Worm (Caenorhabditis elegans) whole organism, L4 larva: ENCODE results near the gene sun-1.

Source experiments
- D1046.2 ChIP-seq: fragments of 200-800 bp; sonication (Bioruptor generic); IDR thresholded peaks from 2 replicates; pipeline ENCODE4 v1.3.6; 2022; ENCODE audit warnings: missing genetic modification characterization, missing compliant biosample characterization
- F49E8.2 ChIP-seq: sonication (generic microtip); optimal IDR thresholded peaks from 2 replicates; lab custom pipeline; 2016; ENCODE audit warnings: missing compliant biosample characterization, mild to moderate bottlenecking, missing genetic modification characterization, borderline replicate concordance
- Y48G9A.11 ChIP-seq: fragments of 200-800 bp; sonication (Bioruptor generic); IDR thresholded peaks from 2 replicates; pipeline ENCODE4 v1.3.6; 2022; ENCODE audit warnings: missing genetic modification reagents, missing genetic modification characterization, missing compliant biosample characterization
- ZK337.2 ChIP-seq: fragments of 200-800 bp; sonication (Bioruptor generic); IDR thresholded peaks from 2 replicates; pipeline ENCODE4 v1.3.6; 2022; ENCODE audit warnings: missing genetic modification reagents, missing genetic modification characterization, missing compliant biosample characterization
- aha-1 ChIP-seq: fragments of 150-350 bp; peaks from one replicate; lab custom pipeline; 2014; ENCODE audit warnings: missing biosample characterization, missing genetic modification characterization
- attf-4 ChIP-seq: sonication (generic microtip); optimal IDR thresholded peaks from 3 replicates; lab custom pipeline; 2017; ENCODE audit warnings: missing biosample characterization, missing genetic modification characterization
- ceh-20 ChIP-seq: fragments of 200-800 bp; sonication (Bioruptor generic); IDR thresholded peaks from 2 replicates; pipeline ENCODE4 v1.3.6; 2022; ENCODE audit warnings: missing genetic modification reagents, missing genetic modification characterization, missing compliant biosample characterization
- ces-1 ChIP-seq: fragments of 150-350 bp; sonication (generic microtip); optimal IDR thresholded peaks from 4 replicates; lab custom pipeline; 2014; ENCODE audit warnings: missing biosample characterization, missing genetic modification reagents, missing genetic modification characterization
- cey-2 ChIP-seq: sonication (generic microtip); optimal IDR thresholded peaks from 3 replicates; lab custom pipeline; 2017; ENCODE audit warnings: missing genetic modification characterization, mild to moderate bottlenecking, missing compliant biosample characterization, antibody characterized with exemption, borderline replicate concordance; ENCODE audit not compliant: insufficient read depth
- dmd-6 ChIP-seq: fragments of 200-800 bp; sonication (Bioruptor generic); IDR thresholded peaks from 2 replicates; pipeline ENCODE4 v1.3.6; 2022; ENCODE audit warnings: missing genetic modification reagents, missing genetic modification characterization, missing compliant biosample characterization
- duxl-1 ChIP-seq: sonication (generic microtip); optimal IDR thresholded peaks from 2 replicates; lab custom pipeline; 2016; ENCODE audit warnings: mild to moderate bottlenecking, missing genetic modification characterization, moderate library complexity, missing compliant biosample characterization; ENCODE audit not compliant: poor library complexity
- dve-1 ChIP-seq: sonication (generic microtip); optimal IDR thresholded peaks from 2 replicates; lab custom pipeline; 2017; ENCODE audit warnings: antibody characterized with exemption, mild to moderate bottlenecking, missing genetic modification characterization, missing compliant biosample characterization; ENCODE audit not compliant: insufficient read depth
- egl-43 ChIP-seq: fragments of 200-800 bp; sonication (Bioruptor generic); IDR thresholded peaks from 2 replicates; pipeline ENCODE4 v1.3.6; 2022; ENCODE audit warnings: missing genetic modification reagents, missing genetic modification characterization, missing compliant biosample characterization
- fkh-10 ChIP-seq: fragments of 150-350 bp; optimal IDR thresholded peaks from 2 replicates; lab custom pipeline; 2014; ENCODE audit warnings: missing biosample characterization, missing genetic modification reagents, missing genetic modification characterization
- fos-1 ChIP-seq: fragments of 150-350 bp; optimal IDR thresholded peaks from 2 replicates; lab custom pipeline; 2014; ENCODE audit warnings: missing biosample characterization, missing genetic modification characterization
- gei-8 ChIP-seq: fragments of 200-800 bp; sonication (Bioruptor generic); optimal IDR thresholded peaks from 2 replicates; lab custom pipeline; 2018; ENCODE audit warnings: mild to moderate bottlenecking, missing genetic modification characterization, missing compliant biosample characterization
- hmg-1.1 ChIP-seq: fragments of 200-800 bp; sonication (Bioruptor generic); IDR thresholded peaks from 2 replicates; pipeline ENCODE4 v1.3.6; 2022; ENCODE audit warnings: missing genetic modification reagents, missing genetic modification characterization, missing compliant biosample characterization
- jun-1 ChIP-seq: fragments of 150-350 bp; optimal IDR thresholded peaks from 2 replicates; lab custom pipeline; 2014; ENCODE audit warnings: missing biosample characterization, missing genetic modification reagents, missing genetic modification characterization
- lin-1 ChIP-seq: fragments of 200-800 bp; sonication (Bioruptor generic); IDR thresholded peaks from 2 replicates; pipeline ENCODE4 v1.3.6; 2022; ENCODE audit warnings: missing genetic modification reagents, missing genetic modification characterization, missing compliant biosample characterization
- lin-29 ChIP-seq: fragments of 200-800 bp; sonication (Bioruptor generic); IDR thresholded peaks from 2 replicates; pipeline ENCODE4 v1.3.6; 2022; ENCODE audit warnings: missing genetic modification reagents, missing genetic modification characterization, missing compliant biosample characterization
- lir-3 ChIP-seq: sonication (generic microtip); optimal IDR thresholded peaks from 2 replicates; lab custom pipeline; 2016; ENCODE audit warnings: mild to moderate bottlenecking, missing genetic modification characterization, missing compliant biosample characterization
- madf-5 ChIP-seq, 2 experiments: fragments of 200-800 bp; sonication (Bioruptor generic); IDR thresholded peaks; 2 replicates each; pipeline ENCODE4 v1.3.6; 2022; ENCODE audit warnings: missing compliant biosample characterization in 2 of 2, missing genetic modification characterization in 2 of 2
- mdl-1 ChIP-seq, 2 experiments: fragments of 150-350 bp in 1 of 2; sonication (generic microtip) in 1 of 2; optimal IDR thresholded peaks; 2 replicates each; lab custom pipeline; 2014 to 2017; ENCODE audit warnings: missing biosample characterization in 2 of 2, missing genetic modification characterization in 2 of 2
- mdt-29 ChIP-seq: fragments of 200-800 bp; sonication (Bioruptor generic); IDR thresholded peaks from 2 replicates; pipeline ENCODE4 v1.3.6; 2022; ENCODE audit warnings: missing genetic modification reagents, missing genetic modification characterization, missing compliant biosample characterization
- mxl-2 ChIP-seq: fragments of 200-800 bp; sonication (Bioruptor generic); conservative IDR thresholded peaks from 2 replicates; pipeline ENCODE4 v1.3.6; 2022; ENCODE audit warnings: missing genetic modification reagents, missing genetic modification characterization, missing compliant biosample characterization
- nhr-10 ChIP-seq: fragments of 150-350 bp; optimal IDR thresholded peaks from 2 replicates; lab custom pipeline; 2014; ENCODE audit warnings: missing biosample characterization, missing genetic modification characterization
- nhr-237 ChIP-seq: sonication (generic microtip); optimal IDR thresholded peaks from 2 replicates; lab custom pipeline; 2017; ENCODE audit warnings: missing biosample characterization, missing genetic modification characterization
- nhr-25 ChIP-seq: sonication (generic microtip); optimal IDR thresholded peaks from 2 replicates; lab custom pipeline; 2017; ENCODE audit warnings: missing genetic modification characterization, mild to moderate bottlenecking, missing compliant biosample characterization, antibody characterized with exemption, moderate library complexity, borderline replicate concordance; ENCODE audit not compliant: insufficient read depth
- nhr-28 ChIP-seq: fragments of 150-350 bp; optimal IDR thresholded peaks from 2 replicates; lab custom pipeline; 2014; ENCODE audit warnings: missing biosample characterization, missing genetic modification characterization
- nhr-41 ChIP-seq: fragments of 200-800 bp; sonication (Bioruptor generic); IDR thresholded peaks from 2 replicates; pipeline ENCODE4 v1.3.6; 2022; ENCODE audit warnings: missing genetic modification reagents, missing genetic modification characterization, missing compliant biosample characterization
- nhr-42 ChIP-seq: fragments of 200-800 bp; sonication (Bioruptor generic); IDR thresholded peaks from 2 replicates; pipeline ENCODE4 v1.3.6; 2022; ENCODE audit warnings: missing genetic modification characterization, missing compliant biosample characterization
- nhr-48 ChIP-seq: sonication (generic microtip); optimal IDR thresholded peaks from 2 replicates; lab custom pipeline; 2016; ENCODE audit warnings: mild to moderate bottlenecking, missing genetic modification characterization, missing compliant biosample characterization
- nhr-6 ChIP-seq: fragments of 150-350 bp; optimal IDR thresholded peaks from 2 replicates; lab custom pipeline; 2014; ENCODE audit warnings: missing biosample characterization, missing genetic modification characterization
- nhr-76 ChIP-seq: fragments of 150-350 bp; optimal IDR thresholded peaks from 2 replicates; lab custom pipeline; 2014; ENCODE audit warnings: missing biosample characterization, missing genetic modification characterization
- nhr-77 ChIP-seq: fragments of 150-350 bp; optimal IDR thresholded peaks from 2 replicates; lab custom pipeline; 2014; ENCODE audit warnings: missing biosample characterization, missing genetic modification characterization
- rbr-2 ChIP-seq: sonication (generic microtip); optimal IDR thresholded peaks from 2 replicates; lab custom pipeline; 2016; ENCODE audit warnings: missing genotype, missing genetic modification characterization, missing compliant biosample characterization
- set-16 ChIP-seq: fragments of 200-800 bp; sonication (Bioruptor generic); IDR thresholded peaks from 2 replicates; pipeline ENCODE4 v1.3.6; 2022; ENCODE audit warnings: missing genetic modification reagents, missing genetic modification characterization, missing compliant biosample characterization
- spr-1 ChIP-seq: sonication (generic microtip); optimal IDR thresholded peaks from 2 replicates; lab custom pipeline; 2016; ENCODE audit warnings: mild to moderate bottlenecking, missing genetic modification characterization, missing compliant biosample characterization
- tra-1 ChIP-seq: fragments of 200-800 bp; sonication (Bioruptor generic); IDR thresholded peaks from 2 replicates; pipeline ENCODE4 v1.3.6; 2022; ENCODE audit warnings: missing genetic modification reagents, missing genetic modification characterization, missing compliant biosample characterization
- unc-130 ChIP-seq: sonication (generic microtip); optimal IDR thresholded peaks from 2 replicates; lab custom pipeline; 2016; ENCODE audit warnings: missing genetic modification reagents, missing genetic modification characterization, missing compliant biosample characterization
- vab-7 ChIP-seq: fragments of 200-800 bp; sonication (Bioruptor generic); IDR thresholded peaks from 2 replicates; pipeline ENCODE4 v1.3.6; 2022; ENCODE audit warnings: missing genetic modification reagents, missing genetic modification characterization, missing compliant biosample characterization
- zag-1 ChIP-seq: fragments of 150-350 bp; optimal IDR thresholded peaks from 2 replicates; lab custom pipeline; 2014; ENCODE audit warnings: missing biosample characterization, missing genetic modification characterization
- zip-2 ChIP-seq: fragments of 150-350 bp; optimal IDR thresholded peaks from 2 replicates; lab custom pipeline; 2014; ENCODE audit warnings: missing biosample characterization, missing genetic modification characterization
- ztf-11 ChIP-seq: fragments of 150-350 bp; optimal IDR thresholded peaks from 2 replicates; lab custom pipeline; 2014; ENCODE audit warnings: missing biosample characterization, missing genetic modification characterization

Gene sun-1

DNA sequence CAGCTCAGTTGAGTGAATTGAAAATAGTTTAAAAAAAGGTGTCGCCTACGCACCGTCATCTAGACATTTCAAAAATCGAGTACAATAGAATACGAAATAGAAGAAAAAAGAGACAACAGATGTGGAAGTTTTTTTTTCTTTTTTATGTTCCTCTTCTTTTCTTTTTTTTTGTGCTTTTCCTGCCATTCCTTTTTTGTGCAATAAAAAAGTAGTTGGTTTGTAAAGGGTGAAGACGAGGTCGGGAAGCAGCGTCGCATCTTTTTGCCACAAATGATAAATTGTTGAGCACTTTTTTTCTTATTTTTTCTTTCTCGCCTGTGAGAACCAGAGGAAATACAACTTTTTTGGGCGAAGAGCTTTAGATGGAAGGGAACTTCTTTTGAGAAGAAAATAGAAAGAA, 13.2 kb upstream of the sun-1 start:
- TF ChIP-seq fkh-10 (GFP tag; lab: Kevin White, UChicago) (peak; percentile 57), ZK337.2 (GFP tag; lab: Robert Waterston, UW) (no peak), lir-3 (tag; lab: Kevin White, UChicago) (no peak)

- TF ChIP-seq egl-43 (GFP tag; lab: Robert Waterston, UW) (no peak), duxl-1 (tag; lab: Kevin White, UChicago) (no peak), aha-1 (peak; percentile 80), vab-7 (GFP tag; lab: Robert Waterston, UW) (no peak), nhr-10 (tag; lab: Kevin White, UChicago) (no peak), mdt-29 (GFP tag; lab: Robert Waterston, UW) (no peak), nhr-25 (tag; lab: Kevin White, UChicago) (peak; percentile 59), rbr-2 (tag; lab: Kevin White, UChicago) (no peak), fkh-10 (GFP tag; lab: Kevin White, UChicago) (no peak), lin-1 (GFP tag; lab: Robert Waterston, UW) (0 out of 2 replicates have a peak, but pooled peaks have one; percentile 27), F49E8.2 (tag; lab: Kevin White, UChicago) (no peak), nhr-77 (tag; lab: Kevin White, UChicago) (peak; percentile 40), D1046.2 (GFP tag; lab: Robert Waterston, UW) (no peak), ZK337.2 (GFP tag; lab: Robert Waterston, UW) (no peak), nhr-28 (tag; lab: Kevin White, UChicago) (peak; percentile 56), ceh-20 (no peak), tra-1 (GFP tag; lab: Robert Waterston, UW) (peak; percentile 75), cey-2 (tag; lab: Kevin White, UChicago) (peak; percentile 79), zag-1 (tag; lab: Kevin White, UChicago) (no peak), dmd-6 (GFP tag; lab: Robert Waterston, UW) (peak; percentile 55), dve-1 (tag; lab: Kevin White, UChicago) (peak; percentile 23), gei-8 (GFP tag; lab: Kevin White, UChicago) (peak; percentile 28), mdl-1 (tag; optimal IDR thresholded peaks at IDR 0.05; lab: Kevin White, UChicago) (peak in 1 of 2 experiments; percentile 26), ces-1 (GFP tag; lab: Kevin White, UChicago) (no peak), nhr-48 (peak; percentile 12), Y48G9A.11 (GFP tag; lab: Robert Waterston, UW) (no peak)
These were observed 8.8 kb upstream of the sun-1 start, which contains the start of the genes col-159 and col-160 for ce11 chrV:13202127-13202610. TSS of gene col-159 (minus strand) at chrV:13202177. TSS of gene col-160 (minus strand) at chrV:13202189.

DNA sequence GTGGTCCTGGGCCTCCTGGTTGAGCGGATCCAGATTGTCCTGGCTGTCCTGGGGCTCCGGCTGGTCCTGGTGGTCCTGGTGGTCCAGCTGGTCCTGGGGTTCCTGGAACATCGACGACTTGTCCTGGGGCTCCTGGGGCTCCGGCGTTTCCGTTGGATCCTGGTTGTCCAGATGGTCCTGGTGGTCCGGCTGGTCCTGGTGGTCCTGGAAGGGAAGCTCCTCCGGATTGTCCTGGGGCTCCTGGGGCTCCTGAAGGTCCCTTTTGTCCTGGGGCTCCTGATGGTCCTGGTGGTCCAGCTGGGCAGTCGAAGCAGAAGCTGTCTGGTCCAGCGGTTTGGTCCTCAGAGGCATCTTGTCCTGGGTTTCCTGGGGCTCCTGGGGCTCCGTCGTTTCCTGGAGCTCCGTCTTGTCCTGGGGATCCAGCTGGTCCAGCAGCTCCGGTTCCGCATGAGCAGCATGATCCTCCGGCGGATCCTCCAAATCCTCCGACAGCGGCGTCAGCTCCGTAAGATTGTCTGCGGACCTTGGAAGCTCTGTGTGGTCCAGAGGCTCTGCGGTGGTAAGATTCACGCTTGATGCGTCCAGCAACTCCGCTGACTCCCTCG, 8.0 kb upstream of the sun-1 start:
- TF ChIP-seq set-16 (GFP tag; lab: Robert Waterston, UW) (peak; percentile 98), madf-5 (GFP tag; IDR thresholded peaks at IDR 0.05; lab: Robert Waterston, UW) (peak in 1 of 2 experiments; percentile 55; a peak in 2 of 4 replicates)

ce11 chrV:13200609-13201008, 7.3 kb upstream of the sun-1 start:
- TF ChIP-seq nhr-76 (no peak), ztf-11 (tag; lab: Kevin White, UChicago) (no peak), attf-4 (tag; lab: Kevin White, UChicago) (no peak), hmg-1.1 (no peak), fos-1 (tag; lab: Kevin White, UChicago) (no peak), lin-29 (GFP tag; lab: Robert Waterston, UW) (no peak), mxl-2 (GFP tag; lab: Robert Waterston, UW) (no peak), nhr-10 (tag; lab: Kevin White, UChicago) (no peak), jun-1 (tag; lab: Kevin White, UChicago) (no peak), nhr-6 (peak; percentile 72), nhr-237 (tag; lab: Kevin White, UChicago) (no peak), gei-8 (GFP tag; lab: Kevin White, UChicago) (no peak), nhr-42 (GFP tag; lab: Robert Waterston, UW) (no peak), nhr-48 (no peak), spr-1 (tag; lab: Kevin White, UChicago) (no peak), nhr-41 (GFP tag; lab: Robert Waterston, UW) (no peak), unc-130 (no peak), dve-1 (tag; lab: Kevin White, UChicago) (peak; percentile 4), zip-2 (tag; lab: Kevin White, UChicago) (no peak)
